Fruit fly (Drosophila melanogaster) whole organism, wandering third instar larva: ENCODE measurements around the gene CG6296.

Source experiments
- Abd-B ChIP-seq: fragments of >200 bp; optimal IDR thresholded peaks from 2 replicates; lab custom pipeline; 2017; ENCODE audit warnings: missing biosample characterization, missing genetic modification characterization
- CG32264 ChIP-seq: fragments of 200-800 bp; sonication (Bioruptor generic); optimal IDR thresholded peaks from 2 replicates; lab custom pipeline; 2016; ENCODE audit warnings: missing biosample characterization, missing genetic modification characterization
- CG9705 ChIP-seq: fragments of 200-800 bp; sonication (Bioruptor generic); optimal IDR thresholded peaks from 2 replicates; lab custom pipeline; 2018; ENCODE audit warnings: missing biosample characterization, mild to moderate bottlenecking, missing genetic modification characterization
- CrebA ChIP-seq: fragments of 200-800 bp; sonication (Bioruptor generic); optimal IDR thresholded peaks from 2 replicates; lab custom pipeline; 2016; ENCODE audit warnings: missing biosample characterization, mild to moderate bottlenecking, missing genetic modification characterization, borderline replicate concordance
- Dfd ChIP-seq: fragments of >200 bp; optimal IDR thresholded peaks from 2 replicates; lab custom pipeline; 2017; ENCODE audit warnings: missing biosample characterization, missing genetic modification characterization
- Dif ChIP-seq: fragments of 200-275, 200-300 bp; sonication (Bioruptor generic); optimal IDR thresholded peaks from 2 replicates; lab custom pipeline; 2018; ENCODE audit warnings: missing biosample characterization, missing genetic modification characterization; ENCODE audit not compliant: partially characterized antibody
- GATAd ChIP-seq: sonication (Bioruptor generic); optimal IDR thresholded peaks from 2 replicates; lab custom pipeline; 2016; ENCODE audit warnings: missing biosample characterization, missing genetic modification characterization
- HLH106 ChIP-seq: fragments of 200-800 bp; optimal IDR thresholded peaks from 3 replicates; lab custom pipeline; 2019; ENCODE audit warnings: missing biosample characterization, mild to moderate bottlenecking, missing genetic modification characterization, moderate library complexity
- Hnf4 ChIP-seq: fragments of 200-800 bp; sonication (Bioruptor generic); optimal IDR thresholded peaks from 2 replicates; lab custom pipeline; 2016; ENCODE audit warnings: missing biosample characterization, mild to moderate bottlenecking, missing genetic modification characterization
- Hr78 ChIP-seq: fragments of >200 bp; optimal IDR thresholded peaks from 2 replicates; lab custom pipeline; 2017; ENCODE audit warnings: missing biosample characterization, missing genetic modification characterization
- Hr83 ChIP-seq: fragments of 200-300 bp; sonication (Bioruptor generic); optimal IDR thresholded peaks from 2 replicates; lab custom pipeline; 2016; ENCODE audit warnings: missing biosample characterization, mild to moderate bottlenecking, missing genetic modification characterization, moderate library complexity; ENCODE audit not compliant: poor library complexity, severe bottlenecking
- Mio ChIP-seq: sonication (Bioruptor generic); optimal IDR thresholded peaks from 2 replicates; lab custom pipeline; 2016; ENCODE audit warnings: missing biosample characterization, missing genetic modification characterization
- Myc ChIP-seq: fragments of >200 bp; optimal IDR thresholded peaks from 2 replicates; lab custom pipeline; 2017
- N ChIP-seq: fragments of >200 bp; optimal IDR thresholded peaks from 2 replicates; lab custom pipeline; 2018; ENCODE audit warnings: missing biosample characterization, missing external identifiers, missing genetic modification characterization
- OdsH ChIP-seq: fragments of 200-800 bp; sonication (Bioruptor generic); optimal IDR thresholded peaks from 2 replicates; lab custom pipeline; 2016; ENCODE audit warnings: missing biosample characterization, mild to moderate bottlenecking, missing genetic modification characterization
- Rel ChIP-seq, 2 experiments: fragments of 200-800 bp; sonication (Bioruptor generic) in 1 of 2; optimal IDR thresholded peaks; 2 replicates in 1 of 2; 3 replicates in 1 of 2; lab custom pipeline; 2016 to 2019; ENCODE audit warnings: mild to moderate bottlenecking in 2 of 2, missing biosample characterization in 2 of 2, missing genetic modification characterization in 2 of 2, moderate library complexity in 1 of 2
- Sp1 ChIP-seq: fragments of 200-800 bp; sonication (Bioruptor generic); optimal IDR thresholded peaks from 3 replicates; lab custom pipeline; 2019; ENCODE audit warnings: missing biosample characterization, mild to moderate bottlenecking, missing genetic modification characterization, moderate library complexity
- Vsx2 ChIP-seq: fragments of 200-300, 225-300 bp; sonication (Bioruptor generic); optimal IDR thresholded peaks from 2 replicates; lab custom pipeline; 2018; ENCODE audit warnings: missing biosample characterization, missing genetic modification characterization; ENCODE audit not compliant: partially characterized antibody
- br ChIP-seq: fragments of 200-800 bp; sonication (Bioruptor generic); optimal IDR thresholded peaks from 2 replicates; lab custom pipeline; 2016; ENCODE audit warnings: missing biosample characterization, missing genetic modification characterization
- brk ChIP-seq: fragments of 200-800 bp; sonication (Bioruptor generic); optimal IDR thresholded peaks from 2 replicates; lab custom pipeline; 2016; ENCODE audit warnings: missing biosample characterization, mild to moderate bottlenecking, missing genetic modification characterization
- dl ChIP-seq, 2 experiments: fragments of 175-275, 200-275 bp in 1 of 2; fragments of 200-275 bp in 1 of 2; sonication (Bioruptor generic); optimal IDR thresholded peaks; lab custom pipeline; 2018; ENCODE audit warnings: mild to moderate bottlenecking in 2 of 2, missing biosample characterization in 2 of 2, missing genetic modification characterization in 2 of 2, moderate library complexity in 2 of 2; ENCODE audit not compliant: partially characterized antibody in 2 of 2, insufficient read depth in 1 of 2
- dmrt93B ChIP-seq: fragments of 200-800 bp; sonication (Bioruptor generic); optimal IDR thresholded peaks from 2 replicates; lab custom pipeline; 2018; ENCODE audit warnings: missing biosample characterization, mild to moderate bottlenecking, missing genetic modification characterization
- dsf ChIP-seq: sonication (Bioruptor generic); optimal IDR thresholded peaks from 2 replicates; lab custom pipeline; 2016; ENCODE audit warnings: missing biosample characterization, missing genetic modification characterization, borderline replicate concordance
- ey ChIP-seq: fragments of 200-800 bp; sonication (Bioruptor generic); optimal IDR thresholded peaks from 2 replicates; lab custom pipeline; 2016; ENCODE audit warnings: missing biosample characterization, missing genetic modification characterization
- foxo ChIP-seq, 2 experiments: fragments of 200-800 bp; sonication (Bioruptor generic); optimal IDR thresholded peaks; 2 replicates in 1 of 2; 3 replicates in 1 of 2; lab custom pipeline; 2016 to 2017; ENCODE audit warnings: missing biosample characterization in 2 of 2, missing genetic modification characterization in 2 of 2
- h ChIP-seq: fragments of 200-800 bp; sonication (Bioruptor generic); optimal IDR thresholded peaks from 3 replicates; lab custom pipeline; 2016; ENCODE audit warnings: missing biosample characterization, mild to moderate bottlenecking, missing genetic modification characterization
- jim ChIP-seq: fragments of 175-275, 200-325 bp; sonication (Bioruptor generic); optimal IDR thresholded peaks from 2 replicates; lab custom pipeline; 2016; ENCODE audit warnings: missing biosample characterization, mild to moderate bottlenecking, missing genetic modification characterization
- lola ChIP-seq: fragments of >200 bp; optimal IDR thresholded peaks from 2 replicates; lab custom pipeline; 2017; ENCODE audit warnings: missing biosample characterization, missing genetic modification characterization
- pan ChIP-seq: fragments of >200 bp; optimal IDR thresholded peaks from 2 replicates; lab custom pipeline; 2017
- psq ChIP-seq: fragments of 200-800 bp; sonication (Bioruptor generic); optimal IDR thresholded peaks from 3 replicates; lab custom pipeline; 2017; ENCODE audit warnings: missing biosample characterization, mild to moderate bottlenecking, missing genetic modification characterization, moderate library complexity
- rgr ChIP-seq: fragments of 200-800 bp; sonication (Bioruptor generic); optimal IDR thresholded peaks from 3 replicates; lab custom pipeline; 2016; ENCODE audit warnings: missing biosample characterization, mild to moderate bottlenecking, missing genetic modification characterization
- sage ChIP-seq: fragments of 200-800 bp; sonication (Bioruptor generic); optimal IDR thresholded peaks from 2 replicates; lab custom pipeline; 2016; ENCODE audit warnings: missing biosample characterization, mild to moderate bottlenecking, missing genetic modification characterization
- tai ChIP-seq: sonication (Bioruptor generic); optimal IDR thresholded peaks from 2 replicates; lab custom pipeline; 2016; ENCODE audit warnings: missing biosample characterization, missing genetic modification characterization
- usp ChIP-seq: fragments of >200 bp; optimal IDR thresholded peaks from 2 replicates; lab custom pipeline; 2017; ENCODE audit warnings: missing biosample characterization, missing genetic modification characterization
- woc ChIP-seq: sonication (Bioruptor generic); optimal IDR thresholded peaks from 2 replicates; lab custom pipeline; 2016; ENCODE audit warnings: missing biosample characterization, mild to moderate bottlenecking, missing genetic modification characterization

Gene CG6296

DNA sequence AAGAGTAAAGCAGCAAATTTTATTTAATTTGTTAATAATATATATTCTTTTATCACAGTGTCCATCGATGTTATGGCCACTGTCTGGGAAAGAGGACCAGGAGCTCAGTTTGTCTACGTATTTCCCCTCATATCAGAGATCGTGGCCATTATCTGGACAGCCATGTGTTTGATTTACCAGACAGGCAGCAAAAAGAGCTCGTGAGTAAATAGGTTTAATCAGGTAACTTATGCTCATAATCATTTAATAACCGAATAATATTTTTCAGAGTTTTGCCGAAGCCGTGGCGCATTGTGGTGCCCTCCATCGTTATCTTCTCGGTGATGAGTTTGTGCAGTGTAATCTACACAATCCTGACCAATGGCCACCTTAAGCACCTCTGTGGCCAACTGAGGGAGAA, 20.8 kb downstream of the CG6296 start:
- TF ChIP-seq h (GFP tag; lab: Kevin White, UChicago): no peak
- no peak for TF ChIP-seq Hnf4 (GFP tag; lab: Kevin White, UChicago)
- TF ChIP-seq woc (GFP tag; lab: Kevin White, UChicago): no peak
- TF ChIP-seq Hr78 (GFP tag; lab: Kevin White, UChicago): no peak
- no peak for TF ChIP-seq Rel (GFP tag; optimal IDR thresholded peaks at IDR 0.05; lab: Kevin White, UChicago)
- no peak for TF ChIP-seq Rel (tag; optimal IDR thresholded peaks at IDR 0.05; lab: Kevin White, UChicago)
- TF ChIP-seq rgr (GFP tag; lab: Kevin White, UChicago): no peak
- no peak for TF ChIP-seq Myc (lab: Kevin White, UChicago)
- no peak for TF ChIP-seq sage (GFP tag; lab: Kevin White, UChicago)
- TF ChIP-seq dsf: no peak
- no peak for TF ChIP-seq jim (GFP tag; lab: Kevin White, UChicago)
- TF ChIP-seq GATAd (GFP tag; lab: Kevin White, UChicago): no peak
- no peak for TF ChIP-seq Abd-B (GFP tag; lab: Kevin White, UChicago)
- no peak for TF ChIP-seq dmrt93B (GFP tag; lab: Kevin White, UChicago)
- no peak for TF ChIP-seq dl (GFP tag; optimal IDR thresholded peaks at IDR 0.05; lab: Kevin White, UChicago; ENCODE audit: insufficient read depth in 1 of 2, partially characterized antibody in 2 of 2)
- no peak for TF ChIP-seq lola (GFP tag; lab: Kevin White, UChicago)
- TF ChIP-seq CG9705 (GFP tag; lab: Kevin White, UChicago): no peak
- TF ChIP-seq CrebA (GFP tag; lab: Kevin White, UChicago): no peak
- no peak for TF ChIP-seq foxo (GFP tag; optimal IDR thresholded peaks at IDR 0.05; lab: Kevin White, UChicago)
- TF ChIP-seq Hr83: no peak

DNA sequence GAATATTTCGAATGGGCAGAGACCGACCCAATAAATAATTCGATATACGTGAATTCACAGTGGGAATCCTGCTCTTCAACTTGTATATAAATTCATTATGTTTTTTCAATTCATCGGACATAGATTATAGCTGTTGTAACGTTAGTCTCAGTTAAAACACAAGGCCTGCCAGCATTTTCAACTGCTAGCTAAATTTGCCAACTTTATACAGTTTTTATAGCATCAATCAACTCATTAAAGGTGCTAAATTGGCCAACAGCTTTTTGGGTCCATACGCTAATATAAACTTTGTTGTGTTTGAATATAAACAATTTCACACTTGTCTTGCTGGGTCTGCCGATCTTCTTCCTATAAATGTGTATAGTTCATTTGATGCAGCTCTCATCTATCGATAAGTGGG, 23.2 kb downstream of the CG6296 start:
- no peak for TF ChIP-seq Hnf4 (GFP tag; lab: Kevin White, UChicago)
- TF ChIP-seq pan (lab: Kevin White, UChicago): no peak
- TF ChIP-seq N (GFP tag; lab: Kevin White, UChicago): no peak
- TF ChIP-seq jim (GFP tag; lab: Kevin White, UChicago): no peak
- TF ChIP-seq tai (GFP tag; lab: Kevin White, UChicago): no peak
- TF ChIP-seq Mio: no peak
- no peak for TF ChIP-seq Abd-B (GFP tag; lab: Kevin White, UChicago)
- TF ChIP-seq ey (GFP tag; lab: Kevin White, UChicago): no peak

DNA sequence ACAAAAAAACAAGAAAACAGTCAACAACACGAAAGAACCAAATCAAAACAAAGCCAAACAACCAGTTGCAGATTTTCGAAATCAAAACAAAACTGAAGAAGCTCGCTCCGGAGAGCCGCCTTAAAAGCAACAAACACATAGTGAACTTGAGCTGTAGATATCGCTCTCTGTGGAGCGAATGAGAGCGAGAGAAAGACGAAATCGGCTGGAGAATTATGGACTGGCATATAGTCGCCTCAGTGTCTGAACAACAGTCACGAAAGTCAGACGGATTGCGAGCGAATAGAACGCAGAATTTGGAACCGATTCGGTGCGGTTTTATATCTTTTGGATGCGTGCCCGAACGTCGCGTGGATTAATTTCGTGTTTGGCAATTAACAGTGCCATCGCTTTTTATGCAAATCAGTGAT, 25.0 kb downstream of the CG6296 start:
- TF ChIP-seq HLH106 (tag; lab: Kevin White, UChicago): no peak
- TF ChIP-seq CG9705 (GFP tag; lab: Kevin White, UChicago): no peak
- TF ChIP-seq dl (GFP tag; optimal IDR thresholded peaks at IDR 0.05; lab: Kevin White, UChicago; ENCODE audit: insufficient read depth in 1 of 2, partially characterized antibody in 2 of 2): peak; percentile 88 to 93
- TF ChIP-seq h (GFP tag; lab: Kevin White, UChicago): peak; percentile 67
- TF ChIP-seq psq (GFP tag; lab: Kevin White, UChicago): peak; percentile 87
- no peak for TF ChIP-seq Hnf4 (GFP tag; lab: Kevin White, UChicago)
- TF ChIP-seq Hr83: peak; percentile 37
- TF ChIP-seq jim (GFP tag; lab: Kevin White, UChicago): peak; percentile 21
- no peak for TF ChIP-seq Sp1 (GFP tag; lab: Kevin White, UChicago)
- TF ChIP-seq Vsx2 (GFP tag; lab: Kevin White, UChicago): peak; percentile 77
- no peak for TF ChIP-seq OdsH (GFP tag; lab: Kevin White, UChicago)
- TF ChIP-seq foxo (GFP tag; optimal IDR thresholded peaks at IDR 0.05; lab: Kevin White, UChicago): peak in 1 of 2 experiments; percentile 14
- no peak for TF ChIP-seq Hr78 (GFP tag; lab: Kevin White, UChicago)
- peak; percentile 96 for TF ChIP-seq Dif (GFP tag; lab: Kevin White, UChicago)

DNA sequence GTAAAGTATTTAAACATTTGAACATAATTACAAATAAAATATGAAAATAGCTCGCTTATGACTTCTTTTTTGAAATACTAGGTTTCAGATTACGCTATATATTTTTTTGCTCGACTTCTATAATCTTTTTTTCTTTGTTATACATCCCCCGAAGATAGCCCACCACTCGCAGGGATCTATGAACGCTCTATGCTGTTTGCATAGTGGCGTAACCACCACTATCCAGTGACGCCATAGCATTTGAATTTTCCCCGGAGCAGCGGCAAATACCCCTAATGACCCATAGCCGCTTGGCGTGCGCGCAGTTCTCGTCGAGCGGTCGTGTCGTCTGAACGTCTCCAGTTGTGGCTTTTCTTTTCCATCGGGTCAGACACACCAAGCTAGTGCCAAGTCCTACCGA, 27.0 kb downstream of the CG6296 start, which contains the start of the genes CG14253 and CG46313:
Gene CG14253 (plus strand): TSS at position 301 of the 400 bp plus-strand sequence.
Gene CG46313 (plus strand): TSS at position 301 of the 400 bp plus-strand sequence.
- TF ChIP-seq CG32264 (no peak), psq (GFP tag; lab: Kevin White, UChicago) (no peak), dmrt93B (GFP tag; lab: Kevin White, UChicago) (no peak), Dfd (GFP tag; lab: Kevin White, UChicago) (no peak), usp (GFP tag; lab: Kevin White, UChicago) (no peak), jim (GFP tag; lab: Kevin White, UChicago) (no peak), Mio (no peak), Hr83 (no peak), brk (no peak), Myc (lab: Kevin White, UChicago) (no peak), br (GFP tag; lab: Kevin White, UChicago) (no peak), Rel (GFP tag; optimal IDR thresholded peaks at IDR 0.05; lab: Kevin White, UChicago) (no peak), Rel (tag; optimal IDR thresholded peaks at IDR 0.05; lab: Kevin White, UChicago) (no peak)
